Fruit fly (Drosophila melanogaster) whole organism, embryonic: ENCODE results near the gene hog.

ENCODE experiments used
- ATbp ChIP-seq: fragments of 200-800 bp; sonication (Bioruptor generic); optimal IDR thresholded peaks from 2 replicates; lab custom pipeline; 2017; ENCODE audit warnings: missing biosample characterization, mild to moderate bottlenecking, missing genetic modification characterization, missing genetic modification reagents
- CG11696 ChIP-seq: fragments of 200-800 bp; sonication (Bioruptor generic); IDR thresholded peaks from 2 replicates; pipeline ENCODE4 v1.3.6; 2022; ENCODE audit warnings: missing biosample characterization, missing genetic modification characterization
- CG12104 ChIP-seq: fragments of 200-800 bp; sonication (Bioruptor generic); optimal IDR thresholded peaks from 3 replicates; lab custom pipeline; 2016; ENCODE audit warnings: missing biosample characterization, missing genetic modification characterization
- CG12769 ChIP-seq: fragments of 200-800 bp; sonication (Bioruptor generic); optimal IDR thresholded peaks from 2 replicates; lab custom pipeline; 2019; ENCODE audit warnings: missing biosample characterization, mild to moderate bottlenecking, missing genetic modification characterization, moderate library complexity
- CG13624 ChIP-seq: fragments of 200-800 bp; sonication (Bioruptor generic); optimal IDR thresholded peaks from 2 replicates; lab custom pipeline; 2016; ENCODE audit warnings: missing biosample characterization, missing genetic modification characterization
- CG14965 ChIP-seq: fragments of 200-800 bp; sonication (Bioruptor generic); optimal IDR thresholded peaks from 2 replicates; lab custom pipeline; 2016; ENCODE audit warnings: missing biosample characterization, missing genetic modification characterization, borderline replicate concordance
- CG1529 ChIP-seq: fragments of 200-800 bp; sonication (Bioruptor generic); optimal IDR thresholded peaks from 3 replicates; lab custom pipeline; 2018; ENCODE audit warnings: missing biosample characterization, missing genetic modification characterization
- CG30403 ChIP-seq: fragments of 200-800 bp; sonication (Bioruptor generic); optimal IDR thresholded peaks from 3 replicates; lab custom pipeline; 2016; ENCODE audit warnings: missing biosample characterization, missing genetic modification characterization
- CG32767 ChIP-seq: fragments of 200-800 bp; sonication (Bioruptor generic); IDR thresholded peaks from 2 replicates; pipeline ENCODE4 v1.3.6; 2022; ENCODE audit warnings: missing biosample characterization, missing genetic modification characterization
- CG34224 ChIP-seq: fragments of 200-800 bp; sonication (Bioruptor generic); IDR thresholded peaks from 3 replicates; pipeline ENCODE4 v1.3.6; 2022; ENCODE audit warnings: missing biosample characterization, missing genetic modification characterization; ENCODE audit not compliant: partially characterized antibody
- CG3726 ChIP-seq: fragments of 200-800 bp; sonication (Bioruptor generic); IDR thresholded peaks from 3 replicates; pipeline ENCODE4, ENCODE4 v1.3.6; 2022; ENCODE audit warnings: missing biosample characterization, missing genetic modification characterization
- CG3995 ChIP-seq: fragments of 200-800 bp; sonication (Bioruptor generic); optimal IDR thresholded peaks from 3 replicates; lab custom pipeline; 2016; ENCODE audit warnings: missing biosample characterization, missing genetic modification characterization
- CG4424 ChIP-seq: fragments of 200-800 bp; sonication (Bioruptor generic); optimal IDR thresholded peaks from 3 replicates; lab custom pipeline; 2016; ENCODE audit warnings: missing biosample characterization, missing genetic modification characterization
- CG4707 ChIP-seq: fragments of 200-800 bp; sonication (Bioruptor generic); optimal IDR thresholded peaks from 2 replicates; lab custom pipeline; 2018; ENCODE audit warnings: missing biosample characterization, mild to moderate bottlenecking, missing genetic modification characterization, moderate library complexity
- CG6654 ChIP-seq: fragments of 200-800 bp; sonication (Bioruptor generic); optimal IDR thresholded peaks from 2 replicates; lab custom pipeline; 2017; ENCODE audit warnings: missing biosample characterization, mild to moderate bottlenecking, missing genetic modification characterization
- CG6689 ChIP-seq: fragments of 200-800 bp; sonication (Bioruptor generic); IDR thresholded peaks from 2 replicates; pipeline ENCODE4 v1.3.6; 2022; ENCODE audit warnings: missing biosample characterization, missing genetic modification characterization
- CG8388 ChIP-seq: fragments of 200-800 bp; sonication (Bioruptor generic); optimal IDR thresholded peaks from 2 replicates; lab custom pipeline; 2019; ENCODE audit warnings: missing biosample characterization, mild to moderate bottlenecking, missing genetic modification characterization, moderate library complexity
- CG8765 ChIP-seq: fragments of 200-800 bp; sonication (Bioruptor generic); IDR thresholded peaks from 2 replicates; pipeline ENCODE4 v1.3.6; 2022; ENCODE audit warnings: missing biosample characterization, missing genetic modification characterization
- CG9932 ChIP-seq: fragments of 200-800 bp; sonication (Bioruptor generic); IDR thresholded peaks from 2 replicates; pipeline ENCODE4 v1.3.6; 2022; ENCODE audit warnings: missing biosample characterization, missing genetic modification characterization
- CTCF ChIP-seq: fragments of 200-800 bp; sonication (Bioruptor generic); optimal IDR thresholded peaks from 2 replicates; lab custom pipeline; 2017; ENCODE audit warnings: missing biosample characterization, mild to moderate bottlenecking, missing genetic modification characterization, moderate library complexity
- Dll ChIP-seq: fragments of 200-800 bp; sonication (Bioruptor generic); IDR thresholded peaks from 4 replicates; pipeline ENCODE4 v1.3.6; 2022; ENCODE audit warnings: missing biosample characterization, missing genetic modification characterization; ENCODE audit not compliant: partially characterized antibody
- Doc3 ChIP-seq: fragments of 200-800 bp; sonication (Bioruptor generic); IDR thresholded peaks from 3 replicates; pipeline ENCODE4 v1.3.6; 2022; ENCODE audit warnings: missing biosample characterization, missing genetic modification characterization; ENCODE audit not compliant: partially characterized antibody
- ERR ChIP-seq: fragments of 200-800 bp; sonication (Bioruptor generic); optimal IDR thresholded peaks from 2 replicates; lab custom pipeline; 2016; ENCODE audit warnings: missing biosample characterization, missing genetic modification characterization
- HLH54F ChIP-seq: fragments of 200-800 bp; sonication (Bioruptor generic); optimal IDR thresholded peaks from 3 replicates; lab custom pipeline; 2016; ENCODE audit warnings: missing biosample characterization, missing genetic modification characterization
- Hr3 ChIP-seq: fragments of 200-800 bp; sonication (Bioruptor generic); optimal IDR thresholded peaks from 3 replicates; lab custom pipeline; 2016; ENCODE audit warnings: missing biosample characterization, missing genetic modification characterization
- Mad ChIP-seq: fragments of 200-800 bp; sonication (Bioruptor generic); optimal IDR thresholded peaks from 2 replicates; lab custom pipeline; 2016; ENCODE audit warnings: missing biosample characterization, missing genetic modification characterization
- Max ChIP-seq: fragments of 200-800 bp; sonication (Bioruptor generic); optimal IDR thresholded peaks from 2 replicates; lab custom pipeline; 2016; ENCODE audit warnings: missing biosample characterization, mild to moderate bottlenecking, missing genetic modification characterization
- Pdp1 ChIP-seq, 2 experiments: fragments of 200-800 bp; sonication (Bioruptor generic); optimal IDR thresholded peaks; 3 replicates each; lab custom pipeline; 2016; ENCODE audit warnings: missing biosample characterization in 2 of 2, missing genetic modification characterization in 2 of 2, mild to moderate bottlenecking in 1 of 2, moderate library complexity in 1 of 2
- Sox100B ChIP-seq: fragments of 200-800 bp; sonication (Bioruptor generic); optimal IDR thresholded peaks from 3 replicates; lab custom pipeline; 2018; ENCODE audit warnings: missing biosample characterization, mild to moderate bottlenecking, missing genetic modification characterization
- Trl ChIP-seq, 3 experiments: fragments of >200 bp in 2 of 3; fragments of 200-800 bp in 1 of 3; sonication (Bioruptor generic) in 1 of 3; optimal IDR thresholded peaks; 2 replicates in 1 of 3; 3 replicates in 2 of 3; lab custom pipeline; 2016 to 2017; ENCODE audit warnings: missing biosample characterization in 1 of 3, missing genetic modification characterization in 1 of 3
- ase ChIP-seq: fragments of 200-800 bp; sonication (Bioruptor generic); IDR thresholded peaks from 3 replicates; pipeline ENCODE4 v1.3.6; 2022; ENCODE audit warnings: missing biosample characterization, missing genetic modification characterization
- cad ChIP-seq: fragments of >200 bp; optimal IDR thresholded peaks from 2 replicates; lab custom pipeline; 2017; ENCODE audit warnings: missing biosample characterization, missing genetic modification characterization
- croc ChIP-seq: fragments of 200-800 bp; sonication (Bioruptor generic); conservative IDR thresholded peaks from 3 replicates; pipeline ENCODE4 v1.3.6; 2022; ENCODE audit warnings: missing biosample characterization, missing genetic modification characterization
- cwo ChIP-seq: fragments of 200-800 bp; sonication (Bioruptor generic); optimal IDR thresholded peaks from 3 replicates; lab custom pipeline; 2017; ENCODE audit warnings: missing biosample characterization, missing genetic modification characterization, mild to moderate bottlenecking, moderate library complexity, missing genetic modification reagents
- dpn ChIP-seq, 2 experiments: fragments of 200-800 bp; sonication (Bioruptor generic); optimal IDR thresholded peaks; 3 replicates each; lab custom pipeline; 2016; ENCODE audit warnings: missing biosample characterization in 2 of 2, missing genetic modification characterization in 2 of 2
- eyg ChIP-seq: fragments of 200-800 bp; sonication (Bioruptor generic); optimal IDR thresholded peaks from 3 replicates; lab custom pipeline; 2016; ENCODE audit warnings: missing biosample characterization, missing genetic modification characterization
- fru ChIP-seq: fragments of >200 bp; optimal IDR thresholded peaks from 2 replicates; lab custom pipeline; 2017
- gem ChIP-seq: fragments of 200-800 bp; sonication (Bioruptor generic); optimal IDR thresholded peaks from 2 replicates; lab custom pipeline; 2019; ENCODE audit warnings: missing biosample characterization, mild to moderate bottlenecking, missing genetic modification characterization, moderate library complexity
- hbn ChIP-seq: fragments of 200-800 bp; sonication (Bioruptor generic); IDR thresholded peaks from 2 replicates; pipeline ENCODE4 v1.3.6; 2022; ENCODE audit warnings: missing biosample characterization, missing genetic modification characterization; ENCODE audit not compliant: partially characterized antibody
- her ChIP-seq: fragments of 200-800 bp; sonication (Bioruptor generic); optimal IDR thresholded peaks from 2 replicates; lab custom pipeline; 2016; ENCODE audit warnings: missing biosample characterization, missing genetic modification characterization
- nau ChIP-seq: fragments of 200-800 bp; sonication (Bioruptor generic); optimal IDR thresholded peaks from 3 replicates; lab custom pipeline; 2017; ENCODE audit warnings: missing biosample characterization, mild to moderate bottlenecking, missing genetic modification characterization, missing genetic modification reagents
- odd ChIP-seq: fragments of 200-800 bp; sonication (Bioruptor generic); optimal IDR thresholded peaks from 2 replicates; lab custom pipeline; 2017; ENCODE audit warnings: missing biosample characterization, mild to moderate bottlenecking, missing genetic modification characterization
- pfk ChIP-seq: fragments of 200-800 bp; sonication (Bioruptor generic); optimal IDR thresholded peaks from 2 replicates; lab custom pipeline; 2018; ENCODE audit warnings: missing biosample characterization, mild to moderate bottlenecking, missing genetic modification characterization, moderate library complexity
- pzg ChIP-seq: fragments of 200-800 bp; sonication (Bioruptor generic); optimal IDR thresholded peaks from 3 replicates; lab custom pipeline; 2018; ENCODE audit warnings: missing biosample characterization, mild to moderate bottlenecking, missing genetic modification characterization, moderate library complexity
- repo ChIP-seq: fragments of 200-800 bp; sonication (Bioruptor generic); optimal IDR thresholded peaks from 2 replicates; lab custom pipeline; 2016; ENCODE audit warnings: missing biosample characterization, missing genetic modification characterization
- so ChIP-seq: fragments of 200-800 bp; sonication (Bioruptor generic); IDR thresholded peaks from 3 replicates; pipeline ENCODE4 v1.3.6; 2022; ENCODE audit warnings: missing biosample characterization, missing genetic modification characterization
- ssp ChIP-seq: fragments of 200-800 bp; sonication (Bioruptor generic); IDR thresholded peaks from 2 replicates; pipeline ENCODE4 v1.3.6; 2022; ENCODE audit warnings: missing biosample characterization, missing genetic modification characterization
- tll ChIP-seq, 2 experiments: fragments of 200-800 bp in 1 of 2; fragments of >200 bp in 1 of 2; sonication (Bioruptor generic) in 1 of 2; optimal IDR thresholded peaks; 2 replicates each; lab custom pipeline; 2017 to 2019; ENCODE audit warnings: missing biosample characterization in 2 of 2, missing genetic modification characterization in 2 of 2, mild to moderate bottlenecking in 1 of 2, moderate library complexity in 1 of 2
- twi ChIP-seq: fragments of 200-800 bp; optimal IDR thresholded peaks from 2 replicates; lab custom pipeline; 2019; ENCODE audit warnings: missing biosample characterization, mild to moderate bottlenecking, missing genetic modification characterization, moderate library complexity
- wor ChIP-seq: fragments of 200-800 bp; sonication (Bioruptor generic); IDR thresholded peaks from 2 replicates; pipeline ENCODE4 v1.3.6; 2022; ENCODE audit warnings: missing biosample characterization, missing genetic modification characterization

hog gene

DNA sequence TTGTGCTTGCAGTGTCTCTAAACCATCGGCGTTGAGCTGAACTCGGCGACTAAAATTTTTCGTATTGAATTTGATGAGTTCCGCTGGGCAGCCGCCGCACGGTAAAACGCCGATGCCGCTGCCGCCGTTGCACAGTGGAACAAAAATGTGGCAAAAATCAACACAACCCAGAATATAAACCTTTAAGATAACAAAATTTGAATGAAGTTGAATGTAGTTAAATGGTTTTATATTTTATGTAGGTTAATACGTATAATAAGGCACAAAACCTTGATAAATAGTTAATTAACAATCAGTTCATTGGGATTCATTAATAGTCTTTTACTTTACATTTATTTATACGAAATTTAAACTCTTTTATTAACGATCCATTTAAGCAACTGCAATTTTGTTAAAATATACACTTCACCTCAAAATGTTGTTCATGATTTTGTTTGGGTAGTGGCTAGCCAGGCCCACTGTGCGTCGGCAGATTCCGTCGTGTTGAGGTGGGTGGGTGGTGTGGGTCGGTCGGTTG, 47.1 kb upstream of the hog start, which contains the start of gene CG15890 (continued):
- TF ChIP-seq ATbp (peak; percentile 64), CG34224 (GFP tag; lab: Robert Waterston, UW) (no peak), gem (tag; lab: Kevin White, UChicago) (peak; percentile 86), so (0 out of 3 replicates have a peak, but pooled peaks have one; percentile 13), CG13624 (GFP tag; lab: Kevin White, UChicago) (peak; percentile 12), ERR (no peak), CG12104 (peak; percentile 59), cwo (peak; percentile 50), CG32767 (GFP tag; lab: Robert Waterston, UW) (no peak), her (no peak), HLH54F (GFP tag; lab: Kevin White, UChicago) (peak; percentile 21), Hr3 (GFP tag; lab: Kevin White, UChicago) (peak; percentile 50), CG9932 (GFP tag; lab: Robert Waterston, UW) (no peak), CG6654 (GFP tag; lab: Kevin White, UChicago) (peak; percentile 34), odd (GFP tag; lab: Kevin White, UChicago) (peak; percentile 56), croc (GFP tag; lab: Robert Waterston, UW) (0 out of 3 replicates have a peak, but pooled peaks have one; percentile 21), CG6689 (GFP tag; lab: Robert Waterston, UW) (0 out of 2 replicates have a peak, but pooled peaks have one; percentile 54), CG4707 (peak; percentile 32), cad (GFP tag; lab: Kevin White, UChicago) (no peak), CG30403 (GFP tag; lab: Kevin White, UChicago) (peak; percentile 75), CG11696 (GFP tag; lab: Robert Waterston, UW) (no peak), pfk (no peak), ase (GFP tag; lab: Robert Waterston, UW) (no peak), eyg (GFP tag; lab: Kevin White, UChicago) (no peak), CG8388 (GFP tag; lab: Kevin White, UChicago) (peak; percentile 65), Doc3 (GFP tag; lab: Robert Waterston, UW) (no peak), CG4424 (GFP tag; lab: Kevin White, UChicago) (peak; percentile 65), CG1529 (GFP tag; lab: Kevin White, UChicago) (peak; percentile 59), CG3995 (no peak), CG8765 (GFP tag; lab: Robert Waterston, UW) (no peak), CG12769 (tag; lab: Kevin White, UChicago) (no peak), repo (GFP tag; lab: Kevin White, UChicago) (no peak), Trl (optimal IDR thresholded peaks at IDR 0.05; lab: Kevin White, UChicago) (no peak), Trl (GFP tag; optimal IDR thresholded peaks at IDR 0.05; lab: Kevin White, UChicago) (no peak), CTCF (peak; percentile 17), pzg (no peak), CG14965 (GFP tag; lab: Kevin White, UChicago) (no peak), hbn (GFP tag; lab: Robert Waterston, UW) (no peak), ssp (GFP tag; lab: Robert Waterston, UW) (0 out of 2 replicates have a peak, but pooled peaks have one; percentile 7), Pdp1 (GFP tag; optimal IDR thresholded peaks at IDR 0.05; lab: Kevin White, UChicago) (peak; percentile 2 to 39), Max (GFP tag; lab: Kevin White, UChicago) (no peak), wor (GFP tag; lab: Robert Waterston, UW) (0 out of 2 replicates have a peak, but pooled peaks have one; percentile 15), fru (lab: Kevin White, UChicago) (no peak), CG3726 (GFP tag; lab: Robert Waterston, UW) (no peak), tll (GFP tag; optimal IDR thresholded peaks at IDR 0.05; lab: Kevin White, UChicago) (no peak), Mad (peak; percentile 1), nau (GFP tag; lab: Kevin White, UChicago) (peak; percentile 64), twi (tag; lab: Kevin White, UChicago) (peak; percentile 23), dpn (GFP tag; optimal IDR thresholded peaks at IDR 0.05; lab: Kevin White, UChicago) (peak; percentile 18 to 51), Sox100B (GFP tag; lab: Kevin White, UChicago) (peak; percentile 84), Dll (GFP tag; lab: Robert Waterston, UW) (no peak)
